Worm (Caenorhabditis elegans) whole organism, late embryonic: ENCODE measurements around the gene sri-71.

Experiments
- ceh-9 ChIP-seq: sonication (generic microtip); optimal IDR thresholded peaks from 2 replicates; lab custom pipeline; 2016; ENCODE audit warnings: mild to moderate bottlenecking, missing genetic modification characterization, inconsistent platforms, missing compliant biosample characterization
- sdc-2 ChIP-seq: sonication (generic microtip); optimal IDR thresholded peaks from 2 replicates; lab custom pipeline; 2016; ENCODE audit warnings: missing genotype, missing genetic modification characterization, missing compliant biosample characterization
- unc-55 ChIP-seq: sonication (generic microtip); optimal IDR thresholded peaks from 2 replicates; lab custom pipeline; 2017; ENCODE audit warnings: missing biosample characterization, missing genetic modification reagents, missing genetic modification characterization
- ztf-16 ChIP-seq: sonication (generic microtip); optimal IDR thresholded peaks from 2 replicates; lab custom pipeline; 2017; ENCODE audit warnings: missing genetic modification characterization, missing compliant biosample characterization

DNA sequence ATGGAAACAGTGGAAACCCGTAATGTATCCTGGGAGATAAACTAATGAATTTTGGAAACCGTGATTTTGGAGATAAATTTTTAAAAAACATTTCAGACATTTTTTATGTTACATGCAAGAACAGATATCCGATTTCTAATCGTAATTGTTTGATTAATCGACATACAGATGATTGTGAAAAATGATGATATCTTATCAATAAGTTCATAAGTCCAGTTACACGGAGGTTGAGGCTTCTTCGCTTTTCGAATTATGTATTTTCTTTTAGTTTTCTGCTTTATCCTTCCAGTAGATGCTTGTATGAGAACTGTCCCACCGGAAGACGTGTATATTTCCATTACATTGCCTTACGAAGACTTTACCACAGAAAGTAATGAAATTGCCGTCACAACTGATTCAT lies 38.1 kb downstream of the sri-71 start, which contains the start of gene F22E5.22:
- TF ChIP-seq sdc-2 (tag; lab: Kevin White, UChicago), result no peak
- TF ChIP-seq unc-55 (GFP tag; lab: Kevin White, UChicago), result no peak
- no peak for TF ChIP-seq ceh-9 (tag; lab: Kevin White, UChicago)
- no peak for TF ChIP-seq ztf-16 (tag; lab: Kevin White, UChicago)
